Fruit fly (Drosophila melanogaster) whole organism, adult: Measurements from ENCODE around the gene CG17784.

Experiments
- CG11617 ChIP-seq: fragments of 200-800 bp; sonication (Bioruptor generic); optimal IDR thresholded peaks from 2 replicates; lab custom pipeline; 2017; ENCODE audit warnings: mild to moderate bottlenecking, missing biosample characterization, missing genetic modification reagents, missing genetic modification characterization
- CG12768 ChIP-seq: fragments of 200-800 bp; sonication (Bioruptor generic); optimal IDR thresholded peaks from 2 replicates; lab custom pipeline; 2017; ENCODE audit warnings: missing biosample characterization, missing genetic modification characterization, mild to moderate bottlenecking, moderate library complexity, missing genetic modification reagents
- CG14711 ChIP-seq: fragments of 200-800 bp; sonication (Bioruptor generic); optimal IDR thresholded peaks from 2 replicates; lab custom pipeline; 2018; ENCODE audit warnings: missing biosample characterization, mild to moderate bottlenecking, missing genetic modification characterization, moderate library complexity
- CG1620 ChIP-seq: fragments of 200-800 bp; sonication (Bioruptor generic); optimal IDR thresholded peaks from 2 replicates; lab custom pipeline; 2016; ENCODE audit warnings: missing biosample characterization, missing genetic modification characterization
- CG33017 ChIP-seq: fragments of 200-800 bp; sonication (Bioruptor generic); optimal IDR thresholded peaks from 2 replicates; lab custom pipeline; 2018; ENCODE audit warnings: missing biosample characterization, mild to moderate bottlenecking, missing genetic modification characterization, moderate library complexity
- CG5204 ChIP-seq: fragments of 200-800 bp; sonication (Bioruptor generic); optimal IDR thresholded peaks from 2 replicates; lab custom pipeline; 2016; ENCODE audit warnings: missing biosample characterization, missing genetic modification characterization
- CG7045 ChIP-seq: fragments of 200-800 bp; sonication (Bioruptor generic); optimal IDR thresholded peaks from 2 replicates; lab custom pipeline; 2017; ENCODE audit warnings: missing biosample characterization, mild to moderate bottlenecking, missing genetic modification characterization
- CG7101 ChIP-seq: fragments of 200-800 bp; sonication (Bioruptor generic); optimal IDR thresholded peaks from 2 replicates; lab custom pipeline; 2018; ENCODE audit warnings: missing biosample characterization, mild to moderate bottlenecking, missing genetic modification characterization, moderate library complexity
- Clk ChIP-seq: fragments of 200-800 bp; sonication (Bioruptor generic); optimal IDR thresholded peaks from 2 replicates; lab custom pipeline; 2017; ENCODE audit warnings: missing biosample characterization, missing genetic modification characterization
- Crg-1 ChIP-seq: fragments of 200-800 bp; sonication (Bioruptor generic); optimal IDR thresholded peaks from 2 replicates; lab custom pipeline; 2016; ENCODE audit warnings: missing biosample characterization, missing genetic modification characterization
- Hr96 ChIP-seq: fragments of 200-800 bp; sonication (Bioruptor generic); optimal IDR thresholded peaks from 2 replicates; lab custom pipeline; 2016; ENCODE audit warnings: missing biosample characterization, missing genetic modification characterization
- Mnt ChIP-seq: fragments of 200-800 bp; sonication (Bioruptor generic); optimal IDR thresholded peaks from 2 replicates; lab custom pipeline; 2016; ENCODE audit warnings: missing biosample characterization, mild to moderate bottlenecking, missing genetic modification characterization
- bab1 ChIP-seq: fragments of 200-800 bp; sonication (Bioruptor generic); optimal IDR thresholded peaks from 3 replicates; lab custom pipeline; 2019; ENCODE audit warnings: missing biosample characterization, mild to moderate bottlenecking, missing genetic modification characterization, moderate library complexity
- cic ChIP-seq: fragments of 200-800 bp; sonication (Bioruptor generic); optimal IDR thresholded peaks from 2 replicates; lab custom pipeline; 2017; ENCODE audit warnings: missing biosample characterization, mild to moderate bottlenecking, missing genetic modification characterization, moderate library complexity
- cnc ChIP-seq, 2 experiments: fragments of >200 bp; optimal IDR thresholded peaks; 2 replicates each; lab custom pipeline; 2017
- kay ChIP-seq: fragments of 200-800 bp; sonication (Bioruptor generic); peaks from one replicate; lab custom pipeline; 2016; ENCODE audit warnings: missing biosample characterization, missing genetic modification characterization, borderline replicate concordance
- ovo ChIP-seq: fragments of 200-800 bp; sonication (Bioruptor generic); optimal IDR thresholded peaks from 2 replicates; lab custom pipeline; 2016; ENCODE audit warnings: missing biosample characterization, missing genetic modification characterization
- pad ChIP-seq: fragments of 200-800 bp; sonication (Bioruptor generic); optimal IDR thresholded peaks from 3 replicates; lab custom pipeline; 2017; ENCODE audit warnings: missing biosample characterization, missing genetic modification characterization, mild to moderate bottlenecking, moderate library complexity, missing genetic modification reagents
- tj ChIP-seq: fragments of 200-800 bp; sonication (Bioruptor generic); optimal IDR thresholded peaks from 3 replicates; lab custom pipeline; 2017; ENCODE audit warnings: missing biosample characterization, mild to moderate bottlenecking, missing genetic modification characterization, moderate library complexity
- toe ChIP-seq: fragments of 200-800 bp; sonication (Bioruptor generic); optimal IDR thresholded peaks from 2 replicates; lab custom pipeline; 2016; ENCODE audit warnings: missing biosample characterization, missing genetic modification characterization

Gene CG17784

DNA sequence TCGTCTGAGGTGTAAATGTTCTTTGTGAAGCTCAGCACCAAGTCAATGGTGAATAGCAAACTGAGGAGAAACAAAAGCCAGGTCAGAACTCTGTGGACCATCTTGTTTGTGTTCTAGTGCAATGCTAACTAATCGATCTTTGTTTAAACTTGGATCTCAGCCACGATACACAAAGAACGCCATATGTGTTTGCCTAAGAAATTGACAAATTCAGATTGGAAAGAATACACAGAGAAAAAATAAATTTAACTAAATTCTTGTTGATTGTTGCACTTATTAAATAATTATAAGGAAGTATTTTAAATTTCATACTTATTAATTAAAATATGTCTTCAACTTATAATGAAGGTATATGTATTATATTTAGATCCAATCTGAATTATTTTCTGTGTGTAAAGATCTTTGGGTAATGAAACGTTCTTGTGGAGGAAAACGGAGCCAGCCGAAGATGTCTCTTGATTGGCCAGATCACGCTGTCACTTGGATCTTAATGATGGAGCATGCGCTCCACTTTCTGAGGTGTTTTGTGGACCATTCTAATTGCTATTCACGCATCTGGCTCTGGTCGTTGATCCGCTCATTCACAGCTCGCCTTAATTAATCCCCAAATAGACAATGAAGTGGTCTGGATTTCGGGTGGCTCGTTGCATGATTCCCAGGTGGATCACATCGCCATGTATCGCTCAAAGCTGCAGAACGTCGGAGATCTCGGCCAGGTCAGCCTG, at the start of gene CG17784, which contains the start of gene CG13613:
CG17784 (minus strand) TSS at position 101 of the 725 bp plus-strand sequence.
CG13613 (plus strand) TSS at position 675 of the 725 bp plus-strand sequence.
- no peak for TF ChIP-seq CG7045 (GFP tag; lab: Kevin White, UChicago)
- TF ChIP-seq Clk, result no peak
- TF ChIP-seq CG33017 (tag; lab: Kevin White, UChicago), result no peak
- TF ChIP-seq CG5204 (GFP tag; lab: Kevin White, UChicago), result no peak
- no peak for TF ChIP-seq Crg-1 (GFP tag; lab: Kevin White, UChicago)
- TF ChIP-seq cnc (optimal IDR thresholded peaks at IDR 0.05; lab: Kevin White, UChicago), result no peak
- no peak for TF ChIP-seq CG12768 (GFP tag; lab: Kevin White, UChicago)

DNA sequence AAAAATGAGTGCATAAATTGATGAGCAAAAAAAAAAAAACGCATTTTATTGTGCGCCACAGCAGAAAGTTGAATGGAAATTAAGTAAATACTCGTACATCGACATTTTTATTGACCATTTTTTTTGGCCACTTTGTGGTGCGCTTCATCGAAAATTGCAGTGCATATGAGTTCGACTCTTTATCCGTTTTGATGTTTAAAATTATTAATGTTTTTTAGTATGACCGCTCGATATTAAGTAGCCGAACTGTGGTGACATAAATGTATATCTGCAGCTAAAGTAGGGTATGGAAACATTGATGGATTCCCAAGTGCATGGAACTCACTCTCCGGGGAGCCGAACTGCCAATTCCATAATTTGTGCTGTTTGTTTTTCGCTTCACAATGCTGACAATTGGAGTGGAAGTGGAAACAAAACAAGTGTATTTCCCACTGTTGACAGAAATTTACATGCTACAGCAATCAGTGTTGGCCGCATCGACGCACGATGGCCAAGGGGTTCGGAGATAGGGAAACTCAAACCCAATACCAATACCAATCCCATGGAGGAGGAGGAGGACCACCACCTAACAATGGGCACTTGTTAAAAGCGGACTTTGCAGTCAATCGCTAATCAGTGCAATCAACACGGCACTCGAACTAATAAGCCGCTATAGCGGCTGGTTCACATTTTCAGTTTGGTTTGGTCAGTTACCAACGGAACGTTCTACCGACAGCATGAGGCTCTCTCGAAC, 27.6 kb upstream of the CG17784 start, which contains the start of gene CG13616:
CG13616 (plus strand) TSS at position 683 of the 733 bp plus-strand sequence.
- TF ChIP-seq cnc (optimal IDR thresholded peaks at IDR 0.05; lab: Kevin White, UChicago) (no peak), tj (peak; percentile 50), CG7101 (tag; lab: Kevin White, UChicago) (no peak), kay (GFP tag; lab: Kevin White, UChicago) (no peak)

DNA sequence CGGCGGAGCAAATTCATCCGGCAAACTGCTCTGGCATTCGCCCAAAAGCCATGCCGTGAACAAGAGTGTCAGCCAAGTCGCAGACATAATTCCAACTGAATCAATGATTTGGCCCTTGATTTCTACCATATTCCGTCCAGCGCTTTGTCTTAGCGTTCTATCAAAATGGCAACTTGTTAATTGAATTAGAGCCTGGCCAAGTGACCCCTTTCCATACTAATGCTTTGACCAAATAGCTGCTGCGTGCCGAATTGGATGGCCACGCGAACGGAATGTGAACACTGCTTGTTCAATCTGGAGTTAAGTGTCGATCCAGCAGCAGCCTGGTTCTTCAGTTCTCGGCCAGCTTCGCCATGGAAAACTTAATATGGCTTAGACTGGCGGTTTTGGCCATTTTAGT, 25.5 kb upstream of the CG17784 start, which contains the start of the genes CG5768 and CG13615:
CG5768 (minus strand) TSS at position 101 of the 400 bp plus-strand sequence.
CG13615 (plus strand) TSS at position 280 of the 400 bp plus-strand sequence.
- no peak for TF ChIP-seq toe (GFP tag; lab: Kevin White, UChicago)
- no peak for TF ChIP-seq Crg-1 (GFP tag; lab: Kevin White, UChicago)
- TF ChIP-seq Clk, result no peak
- no peak for TF ChIP-seq CG14711 (tag; lab: Kevin White, UChicago)
- TF ChIP-seq kay (GFP tag; lab: Kevin White, UChicago), result no peak
- TF ChIP-seq bab1 (GFP tag; lab: Kevin White, UChicago), result no peak
- no peak for TF ChIP-seq CG1620 (GFP tag; lab: Kevin White, UChicago)
- no peak for TF ChIP-seq CG33017 (tag; lab: Kevin White, UChicago)
- no peak for TF ChIP-seq CG7101 (tag; lab: Kevin White, UChicago)
- TF ChIP-seq cic (GFP tag; lab: Kevin White, UChicago), result no peak
- TF ChIP-seq Hr96 (GFP tag; lab: Kevin White, UChicago), result no peak
- no peak for TF ChIP-seq Mnt (GFP tag; lab: Kevin White, UChicago)
- TF ChIP-seq CG11617 (GFP tag; lab: Kevin White, UChicago), result no peak
- TF ChIP-seq ovo (GFP tag; lab: Kevin White, UChicago), result no peak
- no peak for TF ChIP-seq CG7045 (GFP tag; lab: Kevin White, UChicago)
- TF ChIP-seq pad (GFP tag; lab: Kevin White, UChicago), result no peak

DNA sequence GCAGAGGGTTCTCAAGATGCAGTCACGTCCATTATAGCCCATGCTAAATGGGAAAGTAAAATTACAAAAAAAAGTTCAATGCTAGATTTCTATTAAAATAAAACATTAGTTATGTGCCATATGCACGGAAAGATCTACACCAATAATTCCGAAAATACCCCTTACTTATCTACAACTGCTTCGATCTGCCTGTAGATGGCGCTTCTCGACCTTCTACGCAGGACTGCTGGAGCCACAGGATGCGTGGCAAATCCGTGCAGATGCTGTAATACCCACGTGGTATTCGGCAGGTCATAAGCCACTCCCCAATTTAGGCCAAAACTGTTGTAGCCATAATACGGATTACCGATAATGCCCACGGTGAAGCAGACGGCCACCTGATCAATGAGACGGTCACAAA, 21.7 kb upstream of the CG17784 start:
- TF ChIP-seq CG1620 (GFP tag; lab: Kevin White, UChicago), result no peak
- no peak for TF ChIP-seq pad (GFP tag; lab: Kevin White, UChicago)
- no peak for TF ChIP-seq cnc (optimal IDR thresholded peaks at IDR 0.05; lab: Kevin White, UChicago)
- TF ChIP-seq CG7101 (tag; lab: Kevin White, UChicago), result no peak
- no peak for TF ChIP-seq CG33017 (tag; lab: Kevin White, UChicago)
- TF ChIP-seq CG12768 (GFP tag; lab: Kevin White, UChicago), result no peak
- no peak for TF ChIP-seq ovo (GFP tag; lab: Kevin White, UChicago)
- TF ChIP-seq CG14711 (tag; lab: Kevin White, UChicago), result no peak
- no peak for TF ChIP-seq Clk
- TF ChIP-seq toe (GFP tag; lab: Kevin White, UChicago), result no peak
- no peak for TF ChIP-seq tj
- no peak for TF ChIP-seq bab1 (GFP tag; lab: Kevin White, UChicago)
- no peak for TF ChIP-seq CG7045 (GFP tag; lab: Kevin White, UChicago)
- TF ChIP-seq kay (GFP tag; lab: Kevin White, UChicago), result no peak
- TF ChIP-seq Crg-1 (GFP tag; lab: Kevin White, UChicago), result no peak
- no peak for TF ChIP-seq Hr96 (GFP tag; lab: Kevin White, UChicago)

DNA sequence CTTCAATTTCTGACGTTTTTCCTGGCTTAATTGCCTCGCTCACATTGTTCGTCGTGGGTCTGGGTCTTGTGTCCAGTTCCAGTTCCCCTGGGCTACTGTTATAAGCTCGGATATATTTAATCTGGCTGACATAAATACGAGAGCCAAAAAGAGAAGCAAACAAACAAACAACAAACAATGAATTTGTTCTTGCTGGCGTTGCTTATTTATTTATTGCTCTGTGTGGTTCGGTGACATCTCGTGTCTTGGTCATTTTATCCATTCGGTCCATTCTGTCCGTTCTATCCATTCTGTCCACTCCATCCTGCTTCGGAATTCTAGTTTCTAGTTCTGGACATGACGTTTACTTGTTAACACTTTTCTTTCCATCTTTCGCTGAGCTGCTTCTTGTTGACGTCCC, 20.2 kb upstream of the CG17784 start, which contains the start of gene CG17780:
CG17780 (minus strand) TSS at position 101 of the 400 bp plus-strand sequence.
- TF ChIP-seq cnc (optimal IDR thresholded peaks at IDR 0.05; lab: Kevin White, UChicago), result no peak
- TF ChIP-seq bab1 (GFP tag; lab: Kevin White, UChicago), result no peak

DNA sequence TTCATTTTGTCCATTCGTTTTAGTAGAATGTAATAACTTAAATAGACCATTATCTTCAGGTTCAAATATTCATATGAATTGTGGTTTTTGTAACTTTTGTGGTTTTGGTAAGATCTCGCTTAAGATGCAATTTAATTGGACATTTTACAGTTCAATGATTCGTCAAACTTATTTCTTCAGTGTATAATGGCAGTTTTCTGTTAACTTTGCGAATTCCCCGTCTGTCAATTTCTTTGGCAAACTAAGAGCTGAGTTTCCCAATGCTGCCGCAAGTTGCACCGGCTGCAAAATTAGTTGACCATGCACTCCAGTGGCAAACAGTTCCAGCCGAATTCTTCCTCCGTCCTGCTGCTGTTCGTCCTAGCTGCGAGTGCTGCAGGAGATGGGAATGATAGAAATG, 11.8 kb upstream of the CG17784 start, which contains the start of gene CG33342:
CG33342 (plus strand) TSS at position 301 of the 400 bp plus-strand sequence.
- no peak for TF ChIP-seq tj
- no peak for TF ChIP-seq CG5204 (GFP tag; lab: Kevin White, UChicago)
- no peak for TF ChIP-seq cic (GFP tag; lab: Kevin White, UChicago)
- no peak for TF ChIP-seq Hr96 (GFP tag; lab: Kevin White, UChicago)
- no peak for TF ChIP-seq CG7101 (tag; lab: Kevin White, UChicago)
- no peak for TF ChIP-seq cnc (optimal IDR thresholded peaks at IDR 0.05; lab: Kevin White, UChicago)
- no peak for TF ChIP-seq CG33017 (tag; lab: Kevin White, UChicago)
- no peak for TF ChIP-seq CG11617 (GFP tag; lab: Kevin White, UChicago)
- TF ChIP-seq kay (GFP tag; lab: Kevin White, UChicago), result no peak
